Worm (Caenorhabditis elegans): ENCODE data around the gene H09F14.1.
A peak's percentile ranks its signal among the peaks of the same experiment; 100 is the strongest.

Gene H09F14.1

DNA sequence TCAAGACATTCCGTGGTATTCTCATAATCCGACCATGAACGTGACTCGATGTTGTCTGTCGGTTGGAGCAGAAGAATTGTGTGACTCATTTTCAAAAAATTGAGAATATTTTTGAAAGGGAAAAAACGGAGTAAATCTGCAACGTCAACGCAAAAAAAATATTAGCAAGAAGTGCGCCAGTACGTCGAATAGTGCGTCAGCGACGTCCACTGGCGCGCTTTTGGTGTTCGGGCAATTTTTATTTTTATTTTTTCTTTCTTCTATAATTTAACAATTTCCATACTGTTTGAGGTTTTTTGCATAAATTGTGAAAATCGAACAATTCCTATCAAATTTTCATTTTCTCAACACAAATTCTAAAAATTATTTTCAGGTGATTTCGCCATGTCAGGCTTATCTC lies 36.5 kb downstream of the H09F14.1 start, which contains the start of the genes erh-1 and lpd-9 (continued):
- TF ChIP-seq lsy-27 (tag; optimal IDR thresholded peaks at IDR 0.05; ENCODE audit: borderline replicate concordance, insufficient read depth): no peak
- TF ChIP-seq nfya-2 (GFP tag; IDR thresholded peaks at IDR 0.05): no peak
- TF ChIP-seq him-1 (tag; optimal IDR thresholded peaks at IDR 0.05): no peak
- no peak for TF ChIP-seq nhr-27 (tag; optimal IDR thresholded peaks at IDR 0.05)
- no peak for TF ChIP-seq nfya-1 (tag; optimal IDR thresholded peaks at IDR 0.05; ENCODE audit: borderline replicate concordance, insufficient read depth)
- peak; percentile 41 for TF ChIP-seq xnd-1 (tag; optimal IDR thresholded peaks at IDR 0.05)
- TF ChIP-seq unc-130 (GFP tag; optimal IDR thresholded peaks at IDR 0.05): no peak
- TF ChIP-seq akir-1 (GFP tag; optimal IDR thresholded peaks at IDR 0.05): no peak
- no peak for TF ChIP-seq ztf-3 (GFP tag; optimal IDR thresholded peaks at IDR 0.05)
- TF ChIP-seq mes-4 (tag; optimal IDR thresholded peaks at IDR 0.05): no peak
- TF ChIP-seq attf-5 (GFP tag; optimal IDR thresholded peaks at IDR 0.05): peak; percentile 50
- TF ChIP-seq ztf-6 (GFP tag; IDR thresholded peaks at IDR 0.05): no peak
- peak; percentile 46 for TF ChIP-seq nhr-80 (tag; optimal IDR thresholded peaks at IDR 0.05)
- TF ChIP-seq F57C9.4 (tag; optimal IDR thresholded peaks at IDR 0.05): no peak
- TF ChIP-seq Y56A3A.18 (GFP tag; IDR thresholded peaks at IDR 0.05): peak; percentile 86
- peak; percentile 87 for TF ChIP-seq Y53G8AR.9 (GFP tag; conservative IDR thresholded peaks at IDR 0.05)

DNA sequence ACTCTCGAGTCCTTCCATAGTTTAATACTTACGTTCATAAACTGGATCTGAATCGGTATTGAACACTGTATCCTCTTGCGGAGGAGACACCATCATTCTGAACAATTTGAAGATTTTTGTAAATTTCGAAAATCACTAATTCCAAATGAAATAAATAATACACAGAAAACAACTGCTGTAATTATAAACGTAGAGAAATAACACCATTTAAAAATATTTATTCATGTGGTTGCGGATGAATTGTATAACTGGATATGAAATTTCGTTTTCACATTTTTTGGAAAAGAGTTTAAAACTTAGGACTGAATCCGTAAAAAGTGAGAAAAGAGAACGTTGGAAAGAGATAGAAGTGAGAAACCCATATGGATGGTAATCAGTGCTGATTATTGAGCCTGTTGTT lies 37.2 kb downstream of the H09F14.1 start, which contains the start of gene mics-1:
Gene mics-1, minus strand, starts transcription at position 101 of the 400 bp plus-strand sequence.
- no peak for TF ChIP-seq mcd-1 (GFP tag; IDR thresholded peaks at IDR 0.05)
- TF ChIP-seq Y53G8AR.9 (GFP tag; conservative IDR thresholded peaks at IDR 0.05): 0 out of 2 replicates have a peak, but pooled peaks have one; percentile 33
- TF ChIP-seq hmg-1.2 (GFP tag; IDR thresholded peaks at IDR 0.05): no peak

DNA sequence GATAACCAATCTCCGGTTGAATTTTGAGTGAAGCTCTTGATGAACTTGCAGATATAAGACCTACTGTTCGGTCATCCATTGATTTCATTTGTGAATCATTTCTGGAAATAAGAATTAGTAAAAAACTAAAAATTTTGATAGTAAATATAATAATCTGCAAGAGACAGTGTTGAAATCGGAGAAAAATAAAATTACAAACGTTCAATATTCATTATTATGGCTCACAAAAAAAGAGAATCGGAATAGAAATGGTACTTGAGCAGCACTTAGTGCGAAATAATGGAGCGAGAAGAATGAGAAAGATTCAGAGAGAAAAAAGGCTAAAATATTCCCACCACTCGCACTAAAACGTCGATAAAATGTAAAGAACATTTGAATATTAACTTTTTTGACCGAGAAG lies 39.1 kb downstream of the H09F14.1 start, which contains the start of gene vps-54:
Gene vps-54, minus strand, starts transcription at position 101 of the 400 bp plus-strand sequence.
- TF ChIP-seq egl-44 (GFP tag; IDR thresholded peaks at IDR 0.05) (no peak), snpc-1.3 (tag; optimal IDR thresholded peaks at IDR 0.05; ENCODE audit: insufficient read depth) (no peak), mcd-1 (GFP tag; IDR thresholded peaks at IDR 0.05) (0 out of 2 replicates have a peak, but pooled peaks have one; percentile 9)

DNA sequence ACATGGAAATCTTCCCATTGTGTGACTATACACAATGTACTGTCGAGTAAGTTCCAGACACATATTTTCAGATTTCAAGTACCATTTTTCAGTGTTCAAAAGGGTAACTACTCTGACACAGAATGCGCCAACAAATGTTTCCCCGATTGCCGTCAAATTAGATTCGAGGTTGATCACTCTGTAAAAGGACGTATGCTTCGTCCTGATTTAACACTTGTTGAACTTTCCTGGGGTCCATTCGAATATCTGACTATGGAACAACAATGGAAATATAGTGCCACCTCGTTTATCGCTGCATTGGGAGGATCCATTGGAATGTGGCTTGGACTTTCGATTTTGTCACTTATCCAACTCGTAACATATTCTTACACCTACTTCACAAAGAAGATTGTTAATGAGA lies 41.2 kb downstream of the H09F14.1 start:
- TF ChIP-seq tbx-9 (tag; optimal IDR thresholded peaks at IDR 0.05; ENCODE audit: borderline replicate concordance): no peak
- TF ChIP-seq cebp-2 (GFP tag; IDR thresholded peaks at IDR 0.05): no peak
- no peak for TF ChIP-seq nhr-90 (tag; optimal IDR thresholded peaks at IDR 0.05)
- no peak for TF ChIP-seq tbp1 (GFP tag; optimal IDR thresholded peaks at IDR 0.05)
- no peak for TF ChIP-seq dpl-1 (GFP tag; optimal IDR thresholded peaks at IDR 0.05)
- no peak for TF ChIP-seq rpc-1 (optimal IDR thresholded peaks at IDR 0.05)
- TF ChIP-seq rpc-1 (tag; optimal IDR thresholded peaks at IDR 0.05): no peak
- no peak for TF ChIP-seq mel-28 (tag; optimal IDR thresholded peaks at IDR 0.05; ENCODE audit: borderline replicate concordance)
- no peak for TF ChIP-seq xnd-1 (tag; optimal IDR thresholded peaks at IDR 0.05)

DNA sequence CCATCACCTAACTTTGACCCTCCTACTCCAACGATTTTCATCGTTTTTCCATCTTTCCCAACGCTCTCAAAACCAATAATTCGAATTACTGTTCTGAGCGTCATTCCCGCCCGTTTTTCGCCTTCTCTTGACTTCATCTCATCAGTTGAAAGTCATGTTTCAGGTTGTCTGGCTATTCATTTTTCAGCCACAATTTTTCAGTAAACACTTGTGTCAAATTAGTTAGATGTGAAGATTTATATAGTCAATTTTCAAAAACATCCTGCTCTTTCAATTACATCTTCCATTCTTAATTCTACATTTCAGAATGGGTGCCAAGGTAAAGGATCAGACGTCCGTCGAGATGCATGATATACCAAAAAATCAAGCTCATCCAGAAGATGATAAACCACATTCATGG lies 42.8 kb downstream of the H09F14.1 start, which contains the start of gene del-6:
Gene del-6, plus strand, starts transcription at position 301 of the 400 bp plus-strand sequence.
- TF ChIP-seq Y67H2A.10 (GFP tag; conservative IDR thresholded peaks at IDR 0.05) (no peak), nhr-27 (tag; optimal IDR thresholded peaks at IDR 0.05) (no peak)

DNA sequence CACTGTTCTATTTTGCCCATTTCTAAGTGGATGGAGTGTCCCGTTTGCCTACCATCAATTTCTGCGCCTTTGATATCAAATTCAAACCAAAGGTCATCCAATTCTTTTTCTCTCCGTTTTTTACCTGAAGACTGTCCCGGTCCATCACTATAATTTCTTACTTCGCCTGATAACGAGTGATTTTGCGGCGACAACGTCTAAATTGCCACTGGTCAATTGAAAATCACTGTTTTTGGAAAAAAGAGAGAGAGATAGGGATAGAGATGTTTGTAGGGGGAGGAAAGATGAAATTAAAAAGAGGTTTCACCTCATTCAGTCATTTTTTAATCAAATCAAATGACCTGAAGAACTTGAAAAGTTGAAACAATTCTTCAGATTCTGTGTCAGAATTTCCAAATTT lies 43.9 kb downstream of the H09F14.1 start:
- no peak for TF ChIP-seq tlf-1 (GFP tag; optimal IDR thresholded peaks at IDR 0.05)
- no peak for TF ChIP-seq ekl-4 (GFP tag; IDR thresholded peaks at IDR 0.05)
- TF ChIP-seq F57C9.4 (tag; optimal IDR thresholded peaks at IDR 0.05): no peak
- no peak for TF ChIP-seq F10E7.11 (tag; optimal IDR thresholded peaks at IDR 0.05)
- TF ChIP-seq let-607 (tag; optimal IDR thresholded peaks at IDR 0.05): no peak
- no peak for TF ChIP-seq Y79H2A.3 (GFP tag; conservative IDR thresholded peaks at IDR 0.05)
- no peak for TF ChIP-seq T07F8.4 (tag; optimal IDR thresholded peaks at IDR 0.05)
- no peak for TF ChIP-seq lin-54 (GFP tag; optimal IDR thresholded peaks at IDR 0.05)
- no peak for TF ChIP-seq let-526 (GFP tag; IDR thresholded peaks at IDR 0.05)
- TF ChIP-seq egrh-3 (GFP tag; IDR thresholded peaks at IDR 0.05): no peak
- no peak for TF ChIP-seq F49E8.2 (tag; optimal IDR thresholded peaks at IDR 0.05; ENCODE audit: insufficient read depth)
- TF ChIP-seq F55B11.4 (tag; optimal IDR thresholded peaks at IDR 0.05; ENCODE audit: borderline replicate concordance, insufficient read depth): no peak
- no peak for TF ChIP-seq lsy-27 (tag; optimal IDR thresholded peaks at IDR 0.05; ENCODE audit: borderline replicate concordance, insufficient read depth)
